Worm (Caenorhabditis elegans): Measurements from ENCODE around the gene C07A4.2.

ce11 chrX:10141963-10142431 is 30.0 kb upstream of the C07A4.2 start, which contains the start of gene oac-14:
- TF ChIP-seq him-1 (tag; optimal IDR thresholded peaks at IDR 0.05) = no peak
- TF ChIP-seq W03F9.2 (tag; optimal IDR thresholded peaks at IDR 0.05) = no peak
